Worm (Caenorhabditis elegans) whole organism, midembryonic: ENCODE results near the gene sre-40.

ENCODE experiments used
- T22C8.4 ChIP-seq: fragments of 200-800 bp; sonication (Bioruptor generic); IDR thresholded peaks from 2 replicates; pipeline ENCODE4 v1.3.6; 2022; ENCODE audit warnings: missing genetic modification characterization, missing compliant biosample characterization
- cog-1 ChIP-seq: sonication (generic microtip); optimal IDR thresholded peaks from 2 replicates; lab custom pipeline; 2016; ENCODE audit warnings: missing genetic modification characterization, missing compliant biosample characterization
- flt-1 ChIP-seq: fragments of 200-800 bp; sonication (Bioruptor generic); IDR thresholded peaks from 2 replicates; pipeline ENCODE4 v1.3.6; 2022; ENCODE audit warnings: missing genetic modification characterization, missing compliant biosample characterization
- klf-2 ChIP-seq: fragments of 200-800 bp; sonication (Bioruptor generic); conservative IDR thresholded peaks from 2 replicates; pipeline ENCODE4 v1.3.6; 2022; ENCODE audit warnings: missing genetic modification reagents, missing genetic modification characterization, missing compliant biosample characterization
- med-1 ChIP-seq: sonication (generic microtip); optimal IDR thresholded peaks from 2 replicates; lab custom pipeline; 2017; ENCODE audit warnings: missing genetic modification characterization, mild to moderate bottlenecking, missing compliant biosample characterization, antibody characterized with exemption, missing genetic modification reagents; ENCODE audit not compliant: insufficient read depth
- ref-1 ChIP-seq: fragments of 200-800 bp; sonication (Bioruptor generic); conservative IDR thresholded peaks from 2 replicates; pipeline ENCODE4 v1.3.6; 2022; ENCODE audit warnings: missing genetic modification reagents, missing genetic modification characterization, missing compliant biosample characterization
- tab-1 ChIP-seq: fragments of 200-800 bp; sonication (Bioruptor generic); IDR thresholded peaks from 2 replicates; pipeline ENCODE4 v1.3.6; 2022; ENCODE audit warnings: missing genetic modification characterization, missing compliant biosample characterization
- ztf-23 ChIP-seq: fragments of 200-800 bp; sonication (Bioruptor generic); IDR thresholded peaks from 2 replicates; pipeline ENCODE4 v1.3.6; 2022; ENCODE audit warnings: missing genetic modification reagents, missing genetic modification characterization, missing compliant biosample characterization
- ztf-29 ChIP-seq: fragments of 200-800 bp; sonication (Bioruptor generic); IDR thresholded peaks from 2 replicates; pipeline ENCODE4 v1.3.6; 2022; ENCODE audit warnings: missing genetic modification reagents, missing genetic modification characterization, missing compliant biosample characterization

Gene sre-40

ce11 chrII:4681391-4681790 lies 2.2 kb downstream of the sre-40 start, which contains the start of gene T05A7.7:
T05A7.7 (minus strand) TSS chrII:4681491.
- TF ChIP-seq ztf-29 (GFP tag; lab: Robert Waterston, UW) (no peak), cog-1 (tag; lab: Kevin White, UChicago) (no peak), med-1 (no peak)

DNA sequence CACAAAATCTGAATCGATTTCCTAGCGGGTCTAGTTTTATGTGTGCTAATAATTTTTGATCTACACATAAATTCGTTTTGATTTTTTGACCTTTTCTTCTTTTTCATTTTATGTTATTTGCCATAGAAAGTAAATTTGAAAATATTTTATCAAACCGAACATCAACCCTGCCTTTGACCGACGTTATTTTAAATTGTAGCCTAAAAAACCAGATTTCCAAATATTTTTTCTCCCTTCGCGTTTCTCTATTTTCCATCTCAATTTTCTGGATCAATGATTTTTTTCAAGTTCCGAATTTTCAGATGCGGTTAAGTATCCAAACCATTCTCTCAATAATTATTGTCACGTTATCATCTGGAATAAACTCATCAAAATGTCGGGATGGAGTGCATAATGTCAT lies 5.7 kb downstream of the sre-40 start, which contains the start of gene T05A7.1:
Gene T05A7.1, plus strand, starts transcription at position 301 of the 400 bp plus-strand sequence.
- TF ChIP-seq ztf-29 (GFP tag; lab: Robert Waterston, UW), result no peak
- no peak for TF ChIP-seq tab-1
- no peak for TF ChIP-seq med-1
- no peak for TF ChIP-seq T22C8.4 (GFP tag; lab: Robert Waterston, UW)
- no peak for TF ChIP-seq ztf-23 (GFP tag; lab: Robert Waterston, UW)
- no peak for TF ChIP-seq klf-2 (GFP tag; lab: Robert Waterston, UW)
- no peak for TF ChIP-seq cog-1 (tag; lab: Kevin White, UChicago)
- TF ChIP-seq flt-1 (GFP tag; lab: Robert Waterston, UW), result no peak
- TF ChIP-seq ref-1 (GFP tag; lab: Robert Waterston, UW), result no peak

ce11 chrII:4676241-4676640 lies 7.4 kb downstream of the sre-40 start:
- TF ChIP-seq T22C8.4 (GFP tag; lab: Robert Waterston, UW), result no peak
- no peak for TF ChIP-seq ref-1 (GFP tag; lab: Robert Waterston, UW)
- no peak for TF ChIP-seq cog-1 (tag; lab: Kevin White, UChicago)
- no peak for TF ChIP-seq klf-2 (GFP tag; lab: Robert Waterston, UW)
- no peak for TF ChIP-seq flt-1 (GFP tag; lab: Robert Waterston, UW)
- no peak for TF ChIP-seq med-1
- TF ChIP-seq tab-1, result no peak
- no peak for TF ChIP-seq ztf-29 (GFP tag; lab: Robert Waterston, UW)
- no peak for TF ChIP-seq ztf-23 (GFP tag; lab: Robert Waterston, UW)

DNA sequence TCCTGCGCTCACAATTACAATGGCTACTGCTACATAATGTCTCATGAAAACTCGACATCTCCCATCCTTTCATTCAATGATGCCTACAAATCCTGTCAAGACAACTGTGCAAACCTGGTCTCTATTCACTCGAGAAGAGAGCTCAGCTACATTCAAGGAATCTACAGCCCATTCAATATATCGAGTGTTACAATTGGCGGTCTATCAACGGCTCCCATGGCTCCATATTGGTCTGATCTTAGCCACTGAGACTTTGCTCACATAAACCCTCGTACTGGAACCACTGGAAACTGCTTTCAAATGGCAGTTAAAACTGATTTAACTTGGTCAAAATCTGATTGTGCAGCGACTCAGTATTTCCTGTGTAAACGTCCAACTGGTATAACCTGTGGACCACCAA lies 8.1 kb downstream of the sre-40 start, which contains the start of gene T05A7.3:
Gene T05A7.3, plus strand, starts transcription at position 301 of the 400 bp plus-strand sequence.
- TF ChIP-seq klf-2 (GFP tag; lab: Robert Waterston, UW), result no peak
- TF ChIP-seq ref-1 (GFP tag; lab: Robert Waterston, UW), result no peak
- TF ChIP-seq ztf-29 (GFP tag; lab: Robert Waterston, UW), result no peak
- TF ChIP-seq med-1, result no peak
- no peak for TF ChIP-seq T22C8.4 (GFP tag; lab: Robert Waterston, UW)
- TF ChIP-seq tab-1, result no peak
- no peak for TF ChIP-seq cog-1 (tag; lab: Kevin White, UChicago)
- no peak for TF ChIP-seq flt-1 (GFP tag; lab: Robert Waterston, UW)
- TF ChIP-seq ztf-23 (GFP tag; lab: Robert Waterston, UW), result no peak

- TF ChIP-seq ztf-29 (GFP tag; lab: Robert Waterston, UW), result no peak
- no peak for TF ChIP-seq med-1
- no peak for TF ChIP-seq ref-1 (GFP tag; lab: Robert Waterston, UW)
- no peak for TF ChIP-seq T22C8.4 (GFP tag; lab: Robert Waterston, UW)
Observed at ce11 chrII:4674188-4674587, 9.4 kb downstream of the sre-40 start.

DNA sequence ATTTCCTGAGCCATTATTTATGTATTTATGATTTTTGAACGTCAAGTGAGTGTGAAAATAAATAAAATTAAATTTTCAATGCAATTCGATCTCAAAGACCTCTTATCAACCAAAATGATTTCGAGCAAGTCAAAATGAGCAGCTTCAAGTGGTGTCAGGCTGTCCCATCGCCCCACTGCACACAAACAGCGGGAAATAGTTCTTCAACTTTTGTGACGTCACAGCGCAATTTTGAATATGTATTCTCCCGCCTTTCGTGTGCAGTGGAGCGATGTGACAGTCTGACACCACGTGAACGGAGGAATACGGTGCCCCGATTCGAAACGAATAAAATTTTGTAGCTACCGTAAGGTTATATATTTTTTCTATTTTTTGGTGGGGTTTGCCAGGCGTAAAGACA lies 9.9 kb downstream of the sre-40 start:
- no peak for TF ChIP-seq klf-2 (GFP tag; lab: Robert Waterston, UW)
- no peak for TF ChIP-seq T22C8.4 (GFP tag; lab: Robert Waterston, UW)
- TF ChIP-seq cog-1 (tag; lab: Kevin White, UChicago), result no peak
- TF ChIP-seq tab-1, result no peak
- TF ChIP-seq ref-1 (GFP tag; lab: Robert Waterston, UW), result no peak
- no peak for TF ChIP-seq ztf-23 (GFP tag; lab: Robert Waterston, UW)
- TF ChIP-seq med-1, result no peak
- TF ChIP-seq flt-1 (GFP tag; lab: Robert Waterston, UW), result no peak
- no peak for TF ChIP-seq ztf-29 (GFP tag; lab: Robert Waterston, UW)

DNA sequence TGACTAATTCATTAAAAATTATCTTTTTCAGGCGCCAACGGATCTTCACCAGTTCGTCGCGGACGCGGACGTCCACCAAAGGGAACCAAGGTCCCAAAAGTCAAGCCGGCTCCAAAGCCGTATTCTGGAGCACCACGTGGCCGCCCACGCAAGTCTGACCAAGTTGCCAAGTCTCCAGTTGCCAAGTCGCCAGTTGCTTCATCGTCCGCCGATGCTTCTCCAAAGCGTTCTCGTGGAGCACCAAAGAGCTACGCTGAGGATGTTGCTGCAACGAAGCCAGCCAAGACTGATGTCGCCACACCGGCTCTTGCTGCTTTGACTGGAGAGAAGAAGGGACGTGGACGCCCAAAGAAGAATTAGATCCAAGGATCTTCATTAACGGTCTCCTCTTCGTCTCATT lies 10.4 kb downstream of the sre-40 start:
- TF ChIP-seq flt-1 (GFP tag; lab: Robert Waterston, UW) (no peak), ztf-29 (GFP tag; lab: Robert Waterston, UW) (no peak), cog-1 (tag; lab: Kevin White, UChicago) (no peak), klf-2 (GFP tag; lab: Robert Waterston, UW) (no peak), ref-1 (GFP tag; lab: Robert Waterston, UW) (no peak), tab-1 (no peak), T22C8.4 (GFP tag; lab: Robert Waterston, UW) (no peak), med-1 (no peak), ztf-23 (GFP tag; lab: Robert Waterston, UW) (no peak)

- TF ChIP-seq med-1, result no peak
- peak; percentile 66 for TF ChIP-seq cog-1 (tag; lab: Kevin White, UChicago)
- no peak for TF ChIP-seq klf-2 (GFP tag; lab: Robert Waterston, UW)
- peak; percentile 52 for TF ChIP-seq T22C8.4 (GFP tag; lab: Robert Waterston, UW)
- TF ChIP-seq ref-1 (GFP tag; lab: Robert Waterston, UW), result no peak
- 0 out of 2 replicates have a peak, but pooled peaks have one; percentile 37 for TF ChIP-seq flt-1 (GFP tag; lab: Robert Waterston, UW)
- TF ChIP-seq ztf-29 (GFP tag; lab: Robert Waterston, UW), result no peak
- TF ChIP-seq ztf-23 (GFP tag; lab: Robert Waterston, UW), result 0 out of 2 replicates have a peak, but pooled peaks have one; percentile 52
- no peak for TF ChIP-seq tab-1
Observed at ce11 chrII:4672584-4673110, 10.9 kb downstream of the sre-40 start, which contains the start of the genes clec-140 and hmg-11. clec-140 (plus strand) TSS chrII:4673060. hmg-11 (plus strand) TSS chrII:4673085.

DNA sequence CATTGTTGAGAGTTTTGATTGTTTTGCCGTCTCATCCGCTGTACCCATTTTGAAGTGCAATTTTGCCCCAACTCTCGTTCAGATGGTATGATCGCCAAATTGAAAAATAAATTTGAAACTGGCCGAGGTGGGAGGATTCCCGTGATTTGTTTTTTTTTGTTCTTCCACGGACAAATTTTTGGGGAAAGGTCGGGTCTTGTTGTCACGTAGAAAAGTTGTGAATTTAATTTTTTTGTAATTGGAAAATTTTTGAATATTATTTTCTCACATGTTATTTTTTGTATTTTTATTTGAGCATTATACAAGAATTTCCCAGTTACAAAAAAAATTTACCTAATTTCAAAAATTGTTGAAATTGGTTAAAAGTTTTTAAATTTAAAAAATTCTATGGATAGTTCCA lies 11.9 kb downstream of the sre-40 start, which contains the start of gene T05A7.6:
Gene T05A7.6, minus strand, starts transcription at position 101 of the 400 bp plus-strand sequence.
- no peak for TF ChIP-seq tab-1
- TF ChIP-seq ref-1 (GFP tag; lab: Robert Waterston, UW), result no peak
- TF ChIP-seq med-1, result no peak
- no peak for TF ChIP-seq ztf-29 (GFP tag; lab: Robert Waterston, UW)
- no peak for TF ChIP-seq T22C8.4 (GFP tag; lab: Robert Waterston, UW)

- no peak for TF ChIP-seq klf-2 (GFP tag; lab: Robert Waterston, UW)
- no peak for TF ChIP-seq ref-1 (GFP tag; lab: Robert Waterston, UW)
- TF ChIP-seq T22C8.4 (GFP tag; lab: Robert Waterston, UW), result no peak
- TF ChIP-seq tab-1, result no peak
- no peak for TF ChIP-seq ztf-29 (GFP tag; lab: Robert Waterston, UW)
- no peak for TF ChIP-seq med-1
- no peak for TF ChIP-seq cog-1 (tag; lab: Kevin White, UChicago)
- no peak for TF ChIP-seq ztf-23 (GFP tag; lab: Robert Waterston, UW)
- TF ChIP-seq flt-1 (GFP tag; lab: Robert Waterston, UW), result no peak
Observed at ce11 chrII:4667572-4667971, 16.0 kb downstream of the sre-40 start, which contains the start of gene fut-5. fut-5 (minus strand) TSS chrII:4667672.
